Fruit fly (Drosophila melanogaster) whole organism, embryonic: Measurements from ENCODE around the gene Sptr.
A peak's percentile ranks its signal among the peaks of the same experiment; 100 is the strongest.

Experiments used
- Atf3 ChIP-seq: fragments of 200-800 bp; sonication (Bioruptor generic); optimal IDR thresholded peaks from 3 replicates; lab custom pipeline; 2016; ENCODE audit warnings: missing biosample characterization, missing genetic modification characterization
- BEAF-32 ChIP-seq: fragments of 200-800 bp; sonication (Bioruptor generic); optimal IDR thresholded peaks from 3 replicates; lab custom pipeline; 2017; ENCODE audit warnings: missing biosample characterization, missing genetic modification characterization, mild to moderate bottlenecking, moderate library complexity, missing genetic modification reagents
- Blimp-1 ChIP-seq: fragments of 200-800 bp; sonication (Bioruptor generic); optimal IDR thresholded peaks from 3 replicates; lab custom pipeline; 2018; ENCODE audit warnings: missing biosample characterization, missing genetic modification characterization, mild to moderate bottlenecking, moderate library complexity, missing genetic modification reagents
- CG11085 ChIP-seq: fragments of 200-800 bp; sonication (Bioruptor generic); IDR thresholded peaks from 2 replicates; pipeline ENCODE4 v1.3.6; 2022; ENCODE audit warnings: missing biosample characterization, missing genetic modification characterization
- CG11696 ChIP-seq: fragments of 200-800 bp; sonication (Bioruptor generic); IDR thresholded peaks from 2 replicates; pipeline ENCODE4 v1.3.6; 2022; ENCODE audit warnings: missing biosample characterization, missing genetic modification characterization
- CG12659 ChIP-seq: fragments of 200-800 bp; sonication (Bioruptor generic); optimal IDR thresholded peaks from 3 replicates; lab custom pipeline; 2017; ENCODE audit warnings: mild to moderate bottlenecking, missing biosample characterization, missing genetic modification reagents, missing genetic modification characterization
- CG12769 ChIP-seq: fragments of 200-800 bp; sonication (Bioruptor generic); optimal IDR thresholded peaks from 2 replicates; lab custom pipeline; 2019; ENCODE audit warnings: missing biosample characterization, mild to moderate bottlenecking, missing genetic modification characterization, moderate library complexity
- CG15479 ChIP-seq: fragments of 200-800 bp; sonication (Bioruptor generic); optimal IDR thresholded peaks from 3 replicates; lab custom pipeline; 2019; ENCODE audit warnings: missing biosample characterization, mild to moderate bottlenecking, missing genetic modification characterization, moderate library complexity
- CG16813 ChIP-seq: fragments of 200-800 bp; sonication (Bioruptor generic); IDR thresholded peaks from 3 replicates; pipeline ENCODE4 v1.3.6; 2022; ENCODE audit warnings: missing biosample characterization, missing genetic modification characterization; ENCODE audit not compliant: partially characterized antibody
- CG17359 ChIP-seq: fragments of 200-800 bp; sonication (Bioruptor generic); optimal IDR thresholded peaks from 3 replicates; lab custom pipeline; 2018; ENCODE audit warnings: missing biosample characterization, mild to moderate bottlenecking, missing genetic modification characterization, moderate library complexity
- CG18476 ChIP-seq: fragments of 200-800 bp; sonication (Bioruptor generic); optimal IDR thresholded peaks from 2 replicates; lab custom pipeline; 2016; ENCODE audit warnings: missing biosample characterization, mild to moderate bottlenecking, missing genetic modification characterization
- CG30403 ChIP-seq: fragments of 200-800 bp; sonication (Bioruptor generic); optimal IDR thresholded peaks from 3 replicates; lab custom pipeline; 2016; ENCODE audit warnings: missing biosample characterization, missing genetic modification characterization
- CG3838 ChIP-seq: fragments of 200-800 bp; sonication (Bioruptor generic); optimal IDR thresholded peaks from 3 replicates; lab custom pipeline; 2016; ENCODE audit warnings: missing biosample characterization, missing genetic modification characterization
- CG4707 ChIP-seq: fragments of 200-800 bp; sonication (Bioruptor generic); optimal IDR thresholded peaks from 2 replicates; lab custom pipeline; 2018; ENCODE audit warnings: missing biosample characterization, mild to moderate bottlenecking, missing genetic modification characterization, moderate library complexity
- CG5245 ChIP-seq: fragments of 200-800 bp; sonication (Bioruptor generic); optimal IDR thresholded peaks from 3 replicates; lab custom pipeline; 2016; ENCODE audit warnings: missing biosample characterization, missing genetic modification characterization
- CG8359 ChIP-seq: fragments of 200-800 bp; sonication (Bioruptor generic); optimal IDR thresholded peaks from 2 replicates; lab custom pipeline; 2017; ENCODE audit warnings: missing biosample characterization, mild to moderate bottlenecking, missing genetic modification characterization, borderline replicate concordance
- Doc2 ChIP-seq: fragments of 200-800 bp; sonication (Bioruptor generic); IDR thresholded peaks from 2 replicates; pipeline ENCODE4 v1.3.6; 2022; ENCODE audit warnings: missing biosample characterization, missing genetic modification characterization
- Fer2 ChIP-seq: fragments of 200-800 bp; sonication (Bioruptor generic); optimal IDR thresholded peaks from 2 replicates; lab custom pipeline; 2018; ENCODE audit warnings: missing biosample characterization, mild to moderate bottlenecking, missing genetic modification characterization, moderate library complexity
- Hr51 ChIP-seq, 2 experiments: fragments of 200-800 bp; sonication (Bioruptor generic); optimal IDR thresholded peaks; 2 replicates in 1 of 2; 3 replicates in 1 of 2; lab custom pipeline; 2016 to 2018; ENCODE audit warnings: missing biosample characterization in 2 of 2, missing genetic modification characterization in 2 of 2, mild to moderate bottlenecking in 1 of 2, moderate library complexity in 1 of 2
- Hr78 ChIP-seq, 2 experiments: fragments of 200-800 bp in 1 of 2; fragments of >200 bp in 1 of 2; sonication (Bioruptor generic) in 1 of 2; optimal IDR thresholded peaks; 2 replicates each; lab custom pipeline; 2017 to 2019; ENCODE audit warnings: missing biosample characterization in 2 of 2, missing genetic modification characterization in 2 of 2, mild to moderate bottlenecking in 1 of 2, moderate library complexity in 1 of 2
- Lim3 ChIP-seq: fragments of 200-800 bp; sonication (Bioruptor generic); IDR thresholded peaks from 2 replicates; pipeline ENCODE4 v1.3.6; 2022; ENCODE audit warnings: missing biosample characterization, missing genetic modification characterization
- Ptx1 ChIP-seq: fragments of 200-800 bp; sonication (Bioruptor generic); IDR thresholded peaks from 2 replicates; pipeline ENCODE4 v1.3.6; 2022; ENCODE audit warnings: missing biosample characterization, missing genetic modification characterization
- Ravus ChIP-seq: fragments of 200-800 bp; sonication (Bioruptor generic); IDR thresholded peaks from 2 replicates; pipeline ENCODE4 v1.3.6; 2022; ENCODE audit warnings: missing biosample characterization, missing genetic modification characterization
- Spps ChIP-seq: fragments of 200-800 bp; sonication (Bioruptor generic); optimal IDR thresholded peaks from 2 replicates; lab custom pipeline; 2018; ENCODE audit warnings: missing biosample characterization, mild to moderate bottlenecking, missing genetic modification characterization
- amos ChIP-seq: fragments of 200-800 bp; sonication (Bioruptor generic); IDR thresholded peaks from 2 replicates; pipeline ENCODE4 v1.3.6; 2022; ENCODE audit warnings: missing biosample characterization, missing genetic modification characterization; ENCODE audit not compliant: partially characterized antibody
- bcd ChIP-seq: fragments of 200-800 bp; sonication (Bioruptor generic); optimal IDR thresholded peaks from 2 replicates; lab custom pipeline; 2017; ENCODE audit warnings: missing biosample characterization, mild to moderate bottlenecking, missing genetic modification characterization
- bigmax ChIP-seq: fragments of 200-800 bp; sonication (Bioruptor generic); optimal IDR thresholded peaks from 2 replicates; lab custom pipeline; 2018; ENCODE audit warnings: missing biosample characterization, mild to moderate bottlenecking, missing genetic modification characterization
- bowl ChIP-seq: fragments of 200-800 bp; sonication (Bioruptor generic); IDR thresholded peaks from 2 replicates; pipeline ENCODE4 v1.3.6; 2022; ENCODE audit warnings: missing biosample characterization, missing genetic modification characterization
- cas ChIP-seq: fragments of 200-800 bp; sonication (Bioruptor generic); IDR thresholded peaks from 2 replicates; pipeline ENCODE4 v1.3.6; 2022; ENCODE audit warnings: missing biosample characterization, missing genetic modification characterization
- cato ChIP-seq: fragments of 200-800 bp; sonication (Bioruptor generic); optimal IDR thresholded peaks from 2 replicates; lab custom pipeline; 2016; ENCODE audit warnings: missing biosample characterization, missing genetic modification characterization, borderline replicate concordance
- corto ChIP-seq: fragments of 200-800 bp; sonication (Bioruptor generic); optimal IDR thresholded peaks from 2 replicates; lab custom pipeline; 2016; ENCODE audit warnings: missing biosample characterization, mild to moderate bottlenecking, missing genetic modification characterization, moderate library complexity
- croc ChIP-seq: fragments of 200-800 bp; sonication (Bioruptor generic); conservative IDR thresholded peaks from 3 replicates; pipeline ENCODE4 v1.3.6; 2022; ENCODE audit warnings: missing biosample characterization, missing genetic modification characterization
- cwo ChIP-seq: fragments of 200-800 bp; sonication (Bioruptor generic); optimal IDR thresholded peaks from 3 replicates; lab custom pipeline; 2017; ENCODE audit warnings: missing biosample characterization, missing genetic modification characterization, mild to moderate bottlenecking, moderate library complexity, missing genetic modification reagents
- da ChIP-seq: fragments of 200-800 bp; sonication (Bioruptor generic); optimal IDR thresholded peaks from 2 replicates; lab custom pipeline; 2016; ENCODE audit warnings: missing biosample characterization, missing genetic modification characterization
- dysf ChIP-seq: fragments of 200-800 bp; sonication (Bioruptor generic); IDR thresholded peaks from 3 replicates; pipeline ENCODE4 v1.3.6; 2022; ENCODE audit warnings: missing biosample characterization, missing genetic modification characterization
- esg ChIP-seq: fragments of 200-800 bp; sonication (Bioruptor generic); conservative IDR thresholded peaks from 2 replicates; pipeline ENCODE4 v1.3.6; 2022; ENCODE audit warnings: missing biosample characterization, missing genetic modification characterization
- grn ChIP-seq: fragments of 200-800 bp; sonication (Bioruptor generic); optimal IDR thresholded peaks from 3 replicates; lab custom pipeline; 2017; ENCODE audit warnings: missing biosample characterization, missing genetic modification characterization
- inv ChIP-seq: fragments of 200-800 bp; sonication (Bioruptor generic); IDR thresholded peaks from 2 replicates; pipeline ENCODE4 v1.3.6; 2022; ENCODE audit warnings: missing biosample characterization, missing genetic modification characterization; ENCODE audit not compliant: partially characterized antibody
- jumu ChIP-seq: fragments of 200-800 bp; sonication (Bioruptor generic); optimal IDR thresholded peaks from 3 replicates; lab custom pipeline; 2016; ENCODE audit warnings: missing biosample characterization, missing genetic modification characterization
- kah ChIP-seq: fragments of 200-800 bp; sonication (Bioruptor generic); optimal IDR thresholded peaks from 2 replicates; lab custom pipeline; 2018; ENCODE audit warnings: missing biosample characterization, mild to moderate bottlenecking, missing genetic modification characterization
- lilli ChIP-seq: fragments of 200-800 bp; sonication (Bioruptor generic); optimal IDR thresholded peaks from 3 replicates; lab custom pipeline; 2016; ENCODE audit warnings: missing biosample characterization, missing genetic modification characterization
- mld ChIP-seq: fragments of 200-800 bp; sonication (Bioruptor generic); IDR thresholded peaks from 3 replicates; pipeline ENCODE4 v1.3.6; 2022; ENCODE audit warnings: missing biosample characterization, missing genetic modification characterization; ENCODE audit not compliant: partially characterized antibody
- pho ChIP-seq: fragments of 200-800 bp; sonication (Bioruptor generic); optimal IDR thresholded peaks from 2 replicates; lab custom pipeline; 2016; ENCODE audit warnings: missing biosample characterization, missing genetic modification characterization
- pita ChIP-seq: fragments of 200-800 bp; sonication (Bioruptor generic); optimal IDR thresholded peaks from 2 replicates; lab custom pipeline; 2017; ENCODE audit warnings: missing biosample characterization, mild to moderate bottlenecking, missing genetic modification characterization
- sd ChIP-seq: fragments of 200-800 bp; sonication (Bioruptor generic); optimal IDR thresholded peaks from 3 replicates; lab custom pipeline; 2018; ENCODE audit warnings: missing biosample characterization, mild to moderate bottlenecking, missing genetic modification characterization, moderate library complexity
- sna ChIP-seq: fragments of 200-800 bp; sonication (Bioruptor generic); IDR thresholded peaks from 2 replicates; pipeline ENCODE4 v1.3.6; 2022; ENCODE audit warnings: missing biosample characterization, missing genetic modification characterization; ENCODE audit not compliant: partially characterized antibody
- ssp ChIP-seq: fragments of 200-800 bp; sonication (Bioruptor generic); IDR thresholded peaks from 2 replicates; pipeline ENCODE4 v1.3.6; 2022; ENCODE audit warnings: missing biosample characterization, missing genetic modification characterization
- tgo ChIP-seq: fragments of 200-800 bp; sonication (Bioruptor generic); IDR thresholded peaks from 3 replicates; pipeline ENCODE4 v1.3.6; 2022; ENCODE audit warnings: missing biosample characterization, missing genetic modification characterization
- twi ChIP-seq: fragments of 200-800 bp; optimal IDR thresholded peaks from 2 replicates; lab custom pipeline; 2019; ENCODE audit warnings: missing biosample characterization, mild to moderate bottlenecking, missing genetic modification characterization, moderate library complexity

Gene Sptr

dm6 chrX:8455019-8455555 lies 9.2 kb downstream of the Sptr start, which contains the start of gene org-1 (continued):
- no peak for TF ChIP-seq CG15479 (GFP tag; lab: Kevin White, UChicago)
- TF ChIP-seq sd (tag; lab: Kevin White, UChicago), result peak; percentile 72
- TF ChIP-seq Ptx1, result peak; percentile 99
- peak; percentile 98 for TF ChIP-seq croc (GFP tag; lab: Robert Waterston, UW)
- peak; percentile 94 for TF ChIP-seq CG12659 (GFP tag; lab: Kevin White, UChicago)
- no peak for TF ChIP-seq CG16813 (GFP tag; lab: Robert Waterston, UW)
- TF ChIP-seq Doc2 (GFP tag; lab: Robert Waterston, UW), result peak; percentile 86
- TF ChIP-seq CG17359 (tag; lab: Kevin White, UChicago), result peak; percentile 96
- TF ChIP-seq CG12769 (tag; lab: Kevin White, UChicago), result peak; percentile 95
- peak; percentile 89 for TF ChIP-seq Fer2 (tag; lab: Kevin White, UChicago)
- TF ChIP-seq kah, result peak; percentile 84
- peak; percentile 97 for TF ChIP-seq twi (tag; lab: Kevin White, UChicago)
- no peak for TF ChIP-seq amos (GFP tag; lab: Robert Waterston, UW)
- no peak for TF ChIP-seq sna (GFP tag; lab: Robert Waterston, UW)
- peak; percentile 94 for TF ChIP-seq bcd (GFP tag; lab: Kevin White, UChicago)
- TF ChIP-seq Hr78 (GFP tag; optimal IDR thresholded peaks at IDR 0.05; lab: Kevin White, UChicago), result peak in 1 of 2 experiments; percentile 77
- TF ChIP-seq cato (GFP tag; lab: Kevin White, UChicago), result peak; percentile 84
- peak; percentile 92 for TF ChIP-seq cas (GFP tag; lab: Robert Waterston, UW)
- TF ChIP-seq CG11085, result peak; percentile 93
- peak; percentile 51 for TF ChIP-seq grn
- TF ChIP-seq dysf, result peak; percentile 98
- peak; percentile 83 for TF ChIP-seq CG4707 (GFP tag; lab: Kevin White, UChicago)
- TF ChIP-seq inv (GFP tag; lab: Robert Waterston, UW), result peak; percentile 24; the same call in 1 of the 2 replicates
- TF ChIP-seq mld (GFP tag; lab: Robert Waterston, UW), result no peak
- peak; percentile 90 for TF ChIP-seq Lim3
- peak; percentile 88 for TF ChIP-seq CG18476 (GFP tag; lab: Kevin White, UChicago)
- TF ChIP-seq CG11696, result peak; percentile 93
- TF ChIP-seq CG3838 (GFP tag; lab: Kevin White, UChicago), result peak; percentile 50
- peak; percentile 66 for TF ChIP-seq pho (GFP tag; lab: Kevin White, UChicago)
- TF ChIP-seq pita, result no peak
- peak; percentile 92 for TF ChIP-seq CG30403 (GFP tag; lab: Kevin White, UChicago)
- TF ChIP-seq Atf3 (GFP tag; lab: Kevin White, UChicago), result peak; percentile 86
- TF ChIP-seq corto, result no peak
- peak; percentile 93 for TF ChIP-seq ssp
- peak; percentile 88 for TF ChIP-seq CG8359 (GFP tag; lab: Kevin White, UChicago)
- TF ChIP-seq Hr51 (GFP tag; optimal IDR thresholded peaks at IDR 0.05; lab: Kevin White, UChicago), result peak; percentile 79 to 92
- peak; percentile 73 for TF ChIP-seq da (GFP tag; lab: Kevin White, UChicago)
- TF ChIP-seq CG5245 (GFP tag; lab: Kevin White, UChicago), result peak; percentile 97
- peak; percentile 25 for TF ChIP-seq bigmax (GFP tag; lab: Kevin White, UChicago)
- TF ChIP-seq esg (GFP tag; lab: Robert Waterston, UW), result peak; percentile 97
- peak; percentile 93 for TF ChIP-seq Ravus (GFP tag; lab: Robert Waterston, UW)
- peak; percentile 85 for TF ChIP-seq jumu
- TF ChIP-seq bowl (GFP tag; lab: Robert Waterston, UW), result peak; percentile 93
- TF ChIP-seq BEAF-32 (GFP tag; lab: Kevin White, UChicago), result no peak
- TF ChIP-seq lilli (GFP tag; lab: Kevin White, UChicago), result peak; percentile 88
- peak; percentile 94 for TF ChIP-seq Blimp-1
- peak; percentile 82 for TF ChIP-seq cwo
- TF ChIP-seq tgo (GFP tag; lab: Robert Waterston, UW), result peak; percentile 98
- peak; percentile 93 for TF ChIP-seq Spps (tag; lab: Kevin White, UChicago)
